Worm (Caenorhabditis elegans) whole organism, late embryonic: ENCODE results near the gene F49F1.4.

Experiments
- C08G9.2 ChIP-seq: sonication (generic microtip); optimal IDR thresholded peaks from 2 replicates; lab custom pipeline; 2016; ENCODE audit warnings: mild to moderate bottlenecking, missing genetic modification characterization, moderate library complexity, missing compliant biosample characterization
- F13H6.1 ChIP-seq: sonication (generic microtip); optimal IDR thresholded peaks from 2 replicates; lab custom pipeline; 2016; ENCODE audit warnings: missing genetic modification characterization, missing compliant biosample characterization
- K09A11.1 ChIP-seq: sonication (generic microtip); optimal IDR thresholded peaks from 2 replicates; lab custom pipeline; 2017; ENCODE audit warnings: antibody characterized with exemption, mild to moderate bottlenecking, missing genetic modification characterization, missing compliant biosample characterization; ENCODE audit not compliant: insufficient read depth
- T23F11.4 ChIP-seq: fragments of 200-800 bp; sonication (Bioruptor generic); optimal IDR thresholded peaks from 2 replicates; lab custom pipeline; 2018; ENCODE audit warnings: mild to moderate bottlenecking, missing genetic modification characterization, missing compliant biosample characterization
- ahr-1 ChIP-seq: sonication (generic microtip); optimal IDR thresholded peaks from 2 replicates; lab custom pipeline; 2016; ENCODE audit warnings: missing genetic modification characterization, missing compliant biosample characterization
- ama-1 ChIP-seq: fragments of 150-350 bp; optimal IDR thresholded peaks from 2 replicates; lab custom pipeline; 2014
- ceh-14 ChIP-seq: sonication (generic microtip); optimal IDR thresholded peaks from 2 replicates; lab custom pipeline; 2016; ENCODE audit warnings: missing genotype, missing genetic modification characterization, missing compliant biosample characterization
- ceh-18 ChIP-seq: sonication (generic microtip); optimal IDR thresholded peaks from 2 replicates; lab custom pipeline; 2016; ENCODE audit warnings: missing genetic modification characterization, missing compliant biosample characterization
- ceh-19 ChIP-seq: fragments of 200-800 bp; sonication (Bioruptor generic); optimal IDR thresholded peaks from 2 replicates; lab custom pipeline; 2018; ENCODE audit warnings: mild to moderate bottlenecking, missing genetic modification characterization, missing compliant biosample characterization
- ceh-2 ChIP-seq: sonication (generic microtip); optimal IDR thresholded peaks from 2 replicates; lab custom pipeline; 2016; ENCODE audit warnings: missing genotype, missing genetic modification characterization, missing compliant biosample characterization
- ceh-24 ChIP-seq: sonication (generic microtip); optimal IDR thresholded peaks from 2 replicates; lab custom pipeline; 2016; ENCODE audit warnings: mild to moderate bottlenecking, missing genetic modification characterization, missing compliant biosample characterization
- ceh-30 ChIP-seq: fragments of 150-350 bp; optimal IDR thresholded peaks from 2 replicates; lab custom pipeline; 2014; ENCODE audit warnings: missing biosample characterization, missing genetic modification characterization
- ceh-31 ChIP-seq: sonication (generic microtip); optimal IDR thresholded peaks from 2 replicates; lab custom pipeline; 2016; ENCODE audit warnings: missing genetic modification characterization, missing compliant biosample characterization
- ceh-34 ChIP-seq: sonication (generic microtip); optimal IDR thresholded peaks from 2 replicates; lab custom pipeline; 2016; ENCODE audit warnings: mild to moderate bottlenecking, missing genetic modification characterization, missing compliant biosample characterization
- ceh-48 ChIP-seq: sonication (generic microtip); optimal IDR thresholded peaks from 2 replicates; lab custom pipeline; 2016; ENCODE audit warnings: missing genetic modification characterization, inconsistent platforms, missing compliant biosample characterization
- ceh-9 ChIP-seq: sonication (generic microtip); optimal IDR thresholded peaks from 2 replicates; lab custom pipeline; 2016; ENCODE audit warnings: mild to moderate bottlenecking, missing genetic modification characterization, inconsistent platforms, missing compliant biosample characterization
- dve-1 ChIP-seq: sonication (generic microtip); optimal IDR thresholded peaks from 2 replicates; lab custom pipeline; 2017; ENCODE audit warnings: antibody characterized with exemption, mild to moderate bottlenecking, missing genetic modification characterization, missing compliant biosample characterization
- fax-1 ChIP-seq: sonication (generic microtip); optimal IDR thresholded peaks from 2 replicates; lab custom pipeline; 2016; ENCODE audit warnings: missing genotype, missing genetic modification characterization, missing compliant biosample characterization
- fkh-10 ChIP-seq: fragments of 150-350 bp; optimal IDR thresholded peaks from 2 replicates; lab custom pipeline; 2014; ENCODE audit warnings: missing biosample characterization, missing genetic modification reagents, missing genetic modification characterization
- fkh-6 ChIP-seq: sonication (generic microtip); optimal IDR thresholded peaks from 2 replicates; lab custom pipeline; 2016; ENCODE audit warnings: missing genetic modification characterization, missing compliant biosample characterization
- hlh-8 ChIP-seq: sonication (generic microtip); optimal IDR thresholded peaks from 2 replicates; lab custom pipeline; 2016; ENCODE audit warnings: missing genotype, missing genetic modification characterization, missing compliant biosample characterization
- lim-6 ChIP-seq: sonication (generic microtip); optimal IDR thresholded peaks from 2 replicates; lab custom pipeline; 2016; ENCODE audit warnings: missing genetic modification characterization, missing compliant biosample characterization
- nfya-1 ChIP-seq: sonication (generic microtip); optimal IDR thresholded peaks from 2 replicates; lab custom pipeline; 2017; ENCODE audit warnings: missing genetic modification characterization, mild to moderate bottlenecking, missing compliant biosample characterization, antibody characterized with exemption, moderate library complexity
- nhr-232 ChIP-seq: sonication (generic microtip); optimal IDR thresholded peaks from 2 replicates; lab custom pipeline; 2016; ENCODE audit warnings: missing genetic modification characterization, missing compliant biosample characterization
- pag-3 ChIP-seq: sonication (generic microtip); optimal IDR thresholded peaks from 2 replicates; lab custom pipeline; 2016; ENCODE audit warnings: missing compliant biosample characterization, missing genetic modification characterization, borderline replicate concordance
- pax-1 ChIP-seq: fragments of 150-350 bp; optimal IDR thresholded peaks from 2 replicates; lab custom pipeline; 2014; ENCODE audit warnings: missing biosample characterization, missing genetic modification characterization
- pha-4 ChIP-seq: fragments of 150-350 bp; optimal IDR thresholded peaks from 2 replicates; lab custom pipeline; 2018; ENCODE audit warnings: missing biosample characterization, missing genetic modification reagents, missing genetic modification characterization
- rnt-1 ChIP-seq: sonication (generic microtip); optimal IDR thresholded peaks from 2 replicates; lab custom pipeline; 2016; ENCODE audit warnings: missing genetic modification characterization, missing compliant biosample characterization
- sdc-2 ChIP-seq: sonication (generic microtip); optimal IDR thresholded peaks from 2 replicates; lab custom pipeline; 2016; ENCODE audit warnings: missing genotype, missing genetic modification characterization, missing compliant biosample characterization
- sox-2 ChIP-seq: fragments of 200-800 bp; sonication (Bioruptor generic); IDR thresholded peaks from 2 replicates; pipeline ENCODE4 v1.3.6; 2022; ENCODE audit warnings: missing genetic modification reagents, missing genetic modification characterization, missing compliant biosample characterization
- sox-4 ChIP-seq: sonication (generic microtip); optimal IDR thresholded peaks from 2 replicates; lab custom pipeline; 2017; ENCODE audit warnings: mild to moderate bottlenecking, missing genetic modification characterization, inconsistent platforms, missing compliant biosample characterization
- tbx-2 ChIP-seq: sonication (generic microtip); optimal IDR thresholded peaks from 2 replicates; lab custom pipeline; 2016; ENCODE audit warnings: missing genetic modification characterization, missing compliant biosample characterization
- ttx-3 ChIP-seq: sonication (generic microtip); optimal IDR thresholded peaks from 2 replicates; lab custom pipeline; 2016; ENCODE audit warnings: missing genetic modification reagents, missing genetic modification characterization, missing compliant biosample characterization
- unc-3 ChIP-seq, 2 experiments: fragments of 200-800 bp in 1 of 2; sonication (Bioruptor generic) in 1 of 2; sonication (generic microtip) in 1 of 2; conservative IDR thresholded peaks in 1 of 2; optimal IDR thresholded peaks in 1 of 2; 2 replicates each; pipeline versions ENCODE4 v1.3.6 to Lab custom; 2016 to 2022; ENCODE audit warnings: missing compliant biosample characterization in 2 of 2, missing genetic modification characterization in 2 of 2, missing genetic modification reagents in 1 of 2
- unc-42 ChIP-seq: sonication (generic microtip); optimal IDR thresholded peaks from 2 replicates; lab custom pipeline; 2016; ENCODE audit warnings: missing genotype, missing genetic modification characterization, missing compliant biosample characterization
- unc-55 ChIP-seq: sonication (generic microtip); optimal IDR thresholded peaks from 2 replicates; lab custom pipeline; 2017; ENCODE audit warnings: missing biosample characterization, missing genetic modification reagents, missing genetic modification characterization

F49F1.4 gene

ce11 chrIV:4093087-4093486 lies 22.4 kb downstream of the F49F1.4 start:
- TF ChIP-seq dve-1 (tag; lab: Kevin White, UChicago) (peak; percentile 21), unc-42 (tag; lab: Kevin White, UChicago) (peak; percentile 17), ceh-9 (no peak), C08G9.2 (tag; lab: Kevin White, UChicago) (peak; percentile 37), ceh-34 (peak; percentile 27), tbx-2 (peak; percentile 29), fax-1 (tag; lab: Kevin White, UChicago) (no peak), ceh-2 (tag; lab: Kevin White, UChicago) (peak; percentile 17), ceh-18 (tag; lab: Kevin White, UChicago) (peak; percentile 73), pag-3 (tag; lab: Kevin White, UChicago) (no peak), F13H6.1 (tag; lab: Kevin White, UChicago) (peak; percentile 20), ceh-30 (no peak), nfya-1 (tag; lab: Kevin White, UChicago) (peak; percentile 74), ceh-48 (tag; lab: Kevin White, UChicago) (peak; percentile 22), unc-55 (GFP tag; lab: Kevin White, UChicago) (peak; percentile 8), ceh-31 (tag; lab: Kevin White, UChicago) (peak; percentile 66), ttx-3 (no peak)

ce11 chrIV:4085787-4086262 lies 29.7 kb downstream of the F49F1.4 start, which contains the start of gene C35B1.2:
Gene C35B1.2 (plus strand): TSS chrIV:4086212.
- TF ChIP-seq lim-6 (tag; lab: Kevin White, UChicago) = no peak
- TF ChIP-seq sox-2 = no peak
- no peak for TF ChIP-seq unc-3 (GFP tag; conservative IDR thresholded peaks at IDR 0.05; lab: Robert Waterston, UW)
- TF ChIP-seq unc-3 (tag; optimal IDR thresholded peaks at IDR 0.05; lab: Kevin White, UChicago) = no peak
- TF ChIP-seq K09A11.1 (tag; lab: Kevin White, UChicago) = no peak
- no peak for TF ChIP-seq pha-4 (tag; lab: Kevin White, UChicago)
- no peak for TF ChIP-seq ahr-1 (tag; lab: Kevin White, UChicago)

- TF ChIP-seq sox-4 (tag; lab: Kevin White, UChicago) = no peak
- no peak for TF ChIP-seq ceh-31 (tag; lab: Kevin White, UChicago)
- no peak for TF ChIP-seq pax-1 (tag; lab: Kevin White, UChicago)
- no peak for TF ChIP-seq ama-1 (lab: Kevin White, UChicago)
- TF ChIP-seq T23F11.4 = no peak
- no peak for TF ChIP-seq nfya-1 (tag; lab: Kevin White, UChicago)
- no peak for TF ChIP-seq sdc-2
- TF ChIP-seq fkh-10 (GFP tag; lab: Kevin White, UChicago) = no peak
Measured at ce11 chrIV:4085022-4085421, 30.5 kb downstream of the F49F1.4 start.

ce11 chrIV:4084109-4084508 lies 31.4 kb downstream of the F49F1.4 start, which contains the start of gene C35B1.5:
Gene C35B1.5 (minus strand): TSS chrIV:4084209.
- TF ChIP-seq pax-1 (tag; lab: Kevin White, UChicago) (no peak), ceh-19 (GFP tag; lab: Kevin White, UChicago) (no peak), fax-1 (tag; lab: Kevin White, UChicago) (no peak), rnt-1 (no peak), dve-1 (tag; lab: Kevin White, UChicago) (no peak), unc-3 (GFP tag; conservative IDR thresholded peaks at IDR 0.05; lab: Robert Waterston, UW) (no peak), unc-3 (tag; optimal IDR thresholded peaks at IDR 0.05; lab: Kevin White, UChicago) (no peak), hlh-8 (no peak)
- TF ChIP-seq, all 69 proteins: peak for 0

DNA sequence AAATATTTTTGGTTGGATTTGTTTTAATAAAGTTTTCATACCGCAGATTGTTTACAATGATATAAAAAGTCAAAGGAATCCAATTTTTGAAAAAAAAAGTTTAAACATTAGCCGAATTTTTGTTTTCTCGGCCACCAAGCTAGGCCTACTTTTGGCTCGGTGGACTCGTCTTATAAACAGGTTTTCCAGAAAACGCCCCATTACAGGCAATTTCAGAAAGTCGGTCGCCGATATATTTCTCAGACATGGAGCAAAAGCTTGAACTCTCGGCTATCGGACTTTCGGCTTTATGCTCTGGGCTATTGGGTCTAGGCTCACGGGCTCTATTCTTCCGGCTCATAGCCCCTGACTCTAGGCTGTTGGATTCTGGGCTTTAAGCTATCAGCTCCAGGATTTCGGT lies 32.4 kb downstream of the F49F1.4 start:
- TF ChIP-seq ceh-24 (tag; lab: Kevin White, UChicago) (no peak), ceh-14 (tag; lab: Kevin White, UChicago) (no peak), ceh-2 (tag; lab: Kevin White, UChicago) (no peak), nhr-232 (tag; lab: Kevin White, UChicago) (no peak), fkh-6 (no peak)
